Worm (Caenorhabditis elegans) whole organism, L3 larva: ENCODE results near the gene gkow-1.

Source experiments
- ama-1 ChIP-seq: fragments of 150-350 bp; optimal IDR thresholded peaks from 2 replicates; lab custom pipeline; 2018
- ceh-16 ChIP-seq: sonication (generic microtip); optimal IDR thresholded peaks from 2 replicates; lab custom pipeline; 2017; ENCODE audit warnings: missing biosample characterization, missing genetic modification characterization
- egl-27 ChIP-seq: sonication (generic microtip); optimal IDR thresholded peaks from 4 replicates; lab custom pipeline; 2017; ENCODE audit warnings: missing biosample characterization, missing genetic modification reagents, missing genetic modification characterization
- elt-2 ChIP-seq: sonication (generic microtip); optimal IDR thresholded peaks from 2 replicates; lab custom pipeline; 2016; ENCODE audit warnings: missing genetic modification reagents, mild to moderate bottlenecking, missing genetic modification characterization, missing compliant biosample characterization
- eor-1 ChIP-seq, 2 experiments: fragments of 150-350 bp; optimal IDR thresholded peaks; 2 replicates each; lab custom pipeline; 2014 to 2018; ENCODE audit warnings: missing biosample characterization in 2 of 2, missing genetic modification characterization in 2 of 2
- fkh-10 ChIP-seq: sonication (generic microtip); optimal IDR thresholded peaks from 2 replicates; lab custom pipeline; 2017; ENCODE audit warnings: missing biosample characterization, missing genetic modification reagents, missing genetic modification characterization
- fkh-2 ChIP-seq: fragments of 150-350 bp; optimal IDR thresholded peaks from 2 replicates; lab custom pipeline; 2014; ENCODE audit warnings: missing biosample characterization, missing genetic modification reagents, missing genetic modification characterization
- hmg-11 ChIP-seq: sonication (generic microtip); optimal IDR thresholded peaks from 2 replicates; lab custom pipeline; 2016; ENCODE audit warnings: missing genetic modification characterization, missing compliant biosample characterization
- lin-15B ChIP-seq: fragments of 150-350 bp; optimal IDR thresholded peaks from 2 replicates; lab custom pipeline; 2014; ENCODE audit warnings: missing biosample characterization, missing genetic modification characterization
- lin-39 ChIP-seq: fragments of 150-350 bp; optimal IDR thresholded peaks from 2 replicates; lab custom pipeline; 2018; ENCODE audit warnings: missing biosample characterization, missing genetic modification reagents, missing genetic modification characterization
- lsy-12 ChIP-seq: sonication (generic microtip); optimal IDR thresholded peaks from 2 replicates; lab custom pipeline; 2016; ENCODE audit warnings: mild to moderate bottlenecking, missing genetic modification characterization, missing compliant biosample characterization
- nfya-1 ChIP-seq: sonication (generic microtip); optimal IDR thresholded peaks from 2 replicates; lab custom pipeline; 2017; ENCODE audit warnings: missing genetic modification characterization, mild to moderate bottlenecking, missing compliant biosample characterization, antibody characterized with exemption, moderate library complexity; ENCODE audit not compliant: insufficient read depth
- nhr-11 ChIP-seq: fragments of 150-350 bp; optimal IDR thresholded peaks from 2 replicates; lab custom pipeline; 2014; ENCODE audit warnings: missing biosample characterization, missing genetic modification characterization
- nhr-23 ChIP-seq: fragments of 150-350 bp; optimal IDR thresholded peaks from 2 replicates; lab custom pipeline; 2014; ENCODE audit warnings: missing biosample characterization, missing genetic modification reagents, missing genetic modification characterization
- nhr-25 ChIP-seq: sonication (generic microtip); optimal IDR thresholded peaks from 2 replicates; lab custom pipeline; 2017; ENCODE audit warnings: missing biosample characterization, missing genetic modification characterization
- nhr-43 ChIP-seq: sonication (generic microtip); optimal IDR thresholded peaks from 2 replicates; lab custom pipeline; 2016; ENCODE audit warnings: mild to moderate bottlenecking, missing genetic modification characterization, missing compliant biosample characterization; ENCODE audit not compliant: poor library complexity, severe bottlenecking
- nhr-67 ChIP-seq: fragments of 150-350 bp; optimal IDR thresholded peaks from 2 replicates; lab custom pipeline; 2014; ENCODE audit warnings: missing biosample characterization, missing genetic modification characterization
- nhr-77 ChIP-seq: fragments of 150-350 bp; optimal IDR thresholded peaks from 2 replicates; lab custom pipeline; 2014; ENCODE audit warnings: missing biosample characterization, missing genetic modification characterization
- pqm-1 ChIP-seq: fragments of 150-350 bp; optimal IDR thresholded peaks from 2 replicates; lab custom pipeline; 2017; ENCODE audit warnings: missing biosample characterization, missing genetic modification characterization, inconsistent platforms
- sea-2 ChIP-seq: fragments of 150-350 bp; sonication (generic microtip); optimal IDR thresholded peaks from 4 replicates; lab custom pipeline; 2014; ENCODE audit warnings: missing biosample characterization, missing genetic modification reagents, missing genetic modification characterization
- skn-1 ChIP-seq: fragments of 150-350 bp; optimal IDR thresholded peaks from 2 replicates; lab custom pipeline; 2014; ENCODE audit warnings: missing biosample characterization, missing genetic modification characterization
- snpc-4 ChIP-seq: fragments of 150-350 bp; optimal IDR thresholded peaks from 2 replicates; lab custom pipeline; 2014; ENCODE audit warnings: missing biosample characterization, missing genetic modification characterization
- tbx-2 ChIP-seq: sonication (generic microtip); optimal IDR thresholded peaks from 2 replicates; lab custom pipeline; 2016; ENCODE audit warnings: mild to moderate bottlenecking, missing genetic modification characterization, missing compliant biosample characterization
- unc-62 ChIP-seq: fragments of 150-350 bp; sonication (generic microtip); optimal IDR thresholded peaks from 4 replicates; lab custom pipeline; 2014; ENCODE audit warnings: missing biosample characterization, missing genetic modification reagents, missing genetic modification characterization
- zag-1 ChIP-seq: fragments of 150-350 bp; optimal IDR thresholded peaks from 2 replicates; lab custom pipeline; 2014; ENCODE audit warnings: missing biosample characterization, missing genetic modification characterization
- ztf-11 ChIP-seq: fragments of 150-350 bp; optimal IDR thresholded peaks from 2 replicates; lab custom pipeline; 2014; ENCODE audit warnings: missing biosample characterization, missing genetic modification characterization

gkow-1 gene

DNA sequence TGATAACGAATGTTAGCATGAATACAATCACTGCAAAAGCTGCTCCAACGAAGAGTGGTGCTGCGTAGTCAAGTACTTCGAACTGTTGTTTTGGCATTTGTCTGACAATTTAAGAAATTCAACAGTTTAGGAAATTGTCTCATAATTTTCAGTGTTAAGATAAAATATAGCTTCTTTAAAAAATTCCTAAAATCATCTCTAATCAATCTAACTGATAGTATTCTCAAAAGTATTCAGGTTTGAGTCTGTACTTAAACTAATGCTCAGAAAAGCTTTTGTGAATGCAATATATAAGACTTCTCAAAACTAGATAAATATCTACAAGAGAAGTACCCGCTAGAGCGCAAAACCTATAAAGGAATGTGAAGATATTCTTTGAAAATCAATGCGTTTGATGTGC is 36.9 kb downstream of the gkow-1 start, which contains the start of gene R10H10.4:
R10H10.4 (minus strand) TSS at position 101 of the 400 bp plus-strand sequence.
- TF ChIP-seq nhr-67 (no peak), lin-15B (tag; lab: Kevin White, UChicago) (no peak), elt-2 (tag; lab: Kevin White, UChicago) (no peak), tbx-2 (tag; lab: Kevin White, UChicago) (no peak), fkh-2 (tag; lab: Kevin White, UChicago) (no peak)

DNA sequence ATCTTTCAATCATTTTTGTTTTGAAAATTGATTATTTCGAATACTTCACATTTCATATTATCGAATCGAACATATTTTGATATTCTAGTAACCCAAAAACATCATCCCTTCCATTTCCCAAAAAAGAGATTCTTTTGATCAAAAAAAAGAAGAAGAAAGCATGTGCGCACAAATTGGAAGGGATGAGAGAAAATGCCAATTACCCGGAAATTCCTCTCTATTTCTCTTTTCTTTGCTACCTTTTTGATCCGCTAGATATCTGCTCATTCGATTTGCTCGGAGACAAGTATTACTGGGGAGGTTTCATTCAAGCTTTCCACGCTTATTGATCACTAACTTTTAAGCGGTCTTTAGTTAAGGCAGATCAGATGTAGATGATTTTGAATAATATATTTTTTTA is 38.9 kb downstream of the gkow-1 start:
- TF ChIP-seq nhr-43 (tag; lab: Kevin White, UChicago), result no peak
- TF ChIP-seq fkh-10 (GFP tag; lab: Kevin White, UChicago), result peak; percentile 67
- no peak for TF ChIP-seq lin-15B (tag; lab: Kevin White, UChicago)
- no peak for TF ChIP-seq ztf-11
- no peak for TF ChIP-seq tbx-2 (tag; lab: Kevin White, UChicago)
- no peak for TF ChIP-seq lsy-12 (tag; lab: Kevin White, UChicago)
- TF ChIP-seq nhr-11, result no peak

DNA sequence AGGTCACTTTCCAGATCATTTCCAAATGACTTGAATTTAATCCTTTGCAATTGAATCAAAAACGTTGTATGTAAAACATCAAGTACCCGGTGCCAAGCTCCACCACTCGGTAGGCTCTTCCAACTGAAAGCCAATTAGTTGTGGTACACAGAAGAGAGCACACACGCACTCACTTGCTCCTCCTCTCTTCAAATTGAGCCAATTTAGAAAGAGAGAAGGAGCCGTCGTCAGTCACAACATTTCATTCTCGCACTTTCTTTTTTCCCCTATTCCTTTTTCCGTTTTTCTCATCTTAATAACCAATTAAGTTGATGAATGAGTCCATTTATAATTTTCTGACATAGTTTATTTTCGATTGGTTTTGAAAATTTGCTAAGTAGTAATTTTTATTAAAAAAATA is 40.3 kb downstream of the gkow-1 start:
- TF ChIP-seq ceh-16 (no peak), nhr-67 (no peak), fkh-10 (GFP tag; lab: Kevin White, UChicago) (peak; percentile 32), nfya-1 (tag; lab: Kevin White, UChicago) (peak; percentile 10)

DNA sequence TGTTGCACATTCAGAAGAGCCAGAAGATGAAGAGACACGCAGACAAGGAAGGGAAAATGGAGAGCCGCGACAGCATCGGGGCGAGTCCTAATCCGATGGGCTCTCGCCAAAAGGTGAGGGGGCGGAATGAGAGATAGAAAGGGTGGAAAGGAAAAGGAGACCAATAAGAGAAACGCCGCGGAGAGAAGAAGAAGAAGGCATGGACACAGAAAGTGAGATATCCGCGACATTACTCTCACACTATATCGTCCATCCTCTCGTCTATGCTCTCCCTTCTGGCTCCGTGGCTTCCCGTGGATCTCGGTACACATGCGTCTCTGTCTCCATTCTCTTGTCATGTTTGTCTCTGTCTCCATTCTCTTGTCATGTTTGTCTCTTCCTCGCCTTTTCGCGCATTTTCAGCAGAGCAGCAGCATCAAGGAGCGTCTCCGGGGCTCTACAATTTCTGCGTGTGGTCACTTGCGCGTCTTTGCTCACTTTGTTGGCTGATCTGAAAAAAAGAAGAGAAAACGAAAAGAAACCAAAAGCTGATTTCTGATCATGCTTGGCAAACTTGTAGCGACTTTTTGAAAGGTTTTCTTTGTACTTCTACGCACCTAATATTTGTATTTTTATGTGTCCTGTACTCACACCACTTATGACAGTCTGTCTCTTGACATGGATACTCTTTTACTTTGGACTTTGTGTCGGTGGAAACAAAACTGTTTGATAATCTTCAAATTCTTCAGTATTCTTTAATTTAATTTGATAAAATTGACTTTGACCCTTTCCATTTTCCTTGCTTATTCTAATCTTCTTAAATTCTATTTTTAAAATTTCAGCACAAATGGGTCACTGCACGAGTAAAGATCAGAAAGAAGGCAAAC is 45.5 kb downstream of the gkow-1 start, which contains the start of gene gpa-7:
gpa-7 (plus strand) TSS at position 816 of the 866 bp plus-strand sequence.
- TF ChIP-seq nfya-1 (tag; lab: Kevin White, UChicago) (peak; percentile 87), hmg-11 (tag; lab: Kevin White, UChicago) (peak; percentile 79), tbx-2 (tag; lab: Kevin White, UChicago) (peak; percentile 69), skn-1 (no peak), unc-62 (peak; percentile 47), sea-2 (GFP tag; lab: Kevin White, UChicago) (peak; percentile 36), lin-39 (peak; percentile 68), fkh-10 (GFP tag; lab: Kevin White, UChicago) (peak; percentile 71), lin-15B (tag; lab: Kevin White, UChicago) (peak; percentile 27), nhr-25 (tag; lab: Kevin White, UChicago) (no peak), egl-27 (tag; lab: Kevin White, UChicago) (no peak), snpc-4 (tag; lab: Kevin White, UChicago) (peak; percentile 54), zag-1 (peak; percentile 24)

DNA sequence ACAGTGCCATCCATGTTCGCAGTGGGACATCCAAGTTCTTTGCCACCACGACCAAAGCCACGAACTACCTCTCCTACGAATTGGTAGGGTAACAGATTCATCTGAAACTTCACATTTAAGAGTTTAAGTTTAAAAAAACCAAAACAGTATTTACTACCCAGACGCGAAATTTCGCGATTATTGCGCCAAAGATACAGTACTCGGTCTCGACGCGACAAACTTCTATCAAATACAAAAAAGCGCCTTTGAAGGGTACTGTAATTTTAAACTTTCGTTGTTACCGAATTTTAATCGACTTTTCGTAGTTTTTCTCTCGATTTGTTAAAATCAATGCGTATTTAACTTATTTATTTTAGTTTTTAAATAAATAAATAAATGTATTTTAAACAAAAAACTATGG is 51.4 kb downstream of the gkow-1 start, which contains the start of gene rfk-1:
rfk-1 (minus strand) TSS at position 101 of the 400 bp plus-strand sequence.
- no peak for TF ChIP-seq pqm-1 (tag; lab: Kevin White, UChicago)
- no peak for TF ChIP-seq nhr-77 (tag; lab: Kevin White, UChicago)
- no peak for TF ChIP-seq lsy-12 (tag; lab: Kevin White, UChicago)
- no peak for TF ChIP-seq ztf-11
- TF ChIP-seq eor-1 (tag; optimal IDR thresholded peaks at IDR 0.05; lab: Kevin White, UChicago), result no peak
- TF ChIP-seq nhr-23 (tag; lab: Kevin White, UChicago), result no peak
- no peak for TF ChIP-seq zag-1
- TF ChIP-seq ama-1 (lab: Kevin White, UChicago), result no peak
- TF ChIP-seq nhr-11, result no peak
